Worm (Caenorhabditis elegans) whole organism, L4/young adult: ENCODE data around the gene daf-9.

ENCODE experiments used
- W03F9.2 ChIP-seq: fragments of 150-350 bp; optimal IDR thresholded peaks from 2 replicates; lab custom pipeline; 2014; ENCODE audit warnings: missing biosample characterization, missing genetic modification characterization
- him-1 ChIP-seq: sonication (generic microtip); optimal IDR thresholded peaks from 2 replicates; lab custom pipeline; 2016; ENCODE audit warnings: missing genotype, missing genetic modification reagents, missing genetic modification characterization, missing compliant biosample characterization

DNA sequence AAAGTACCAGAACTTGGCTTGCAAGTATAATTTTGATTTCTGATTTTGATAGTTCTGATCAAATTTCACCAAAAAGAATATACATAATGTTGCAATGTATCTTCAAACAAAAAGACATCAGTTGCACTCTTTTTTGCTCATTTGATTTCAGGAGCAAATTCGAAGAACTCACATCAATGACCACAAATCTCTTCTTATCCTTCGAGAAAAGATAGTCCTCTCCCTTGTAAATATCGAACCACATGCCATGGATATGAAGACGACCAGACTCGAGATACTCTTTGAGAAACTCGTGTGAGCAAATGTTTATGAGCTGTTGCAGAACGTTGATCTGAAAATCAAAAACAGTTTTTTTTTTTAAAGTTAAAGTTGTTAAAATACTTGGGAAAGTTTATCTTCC, 6.1 kb downstream of the daf-9 start:
- TF ChIP-seq him-1 (no peak), W03F9.2 (tag; lab: Kevin White, UChicago) (no peak)
